Worm (Caenorhabditis elegans) whole organism, midembryonic: ENCODE results near the gene rpl-12.

ENCODE experiments used
- T22C8.4 ChIP-seq: fragments of 200-800 bp; sonication (Bioruptor generic); IDR thresholded peaks from 2 replicates; pipeline ENCODE4 v1.3.6; 2022; ENCODE audit warnings: missing genetic modification characterization, missing compliant biosample characterization
- flt-1 ChIP-seq: fragments of 200-800 bp; sonication (Bioruptor generic); IDR thresholded peaks from 2 replicates; pipeline ENCODE4 v1.3.6; 2022; ENCODE audit warnings: missing genetic modification characterization, missing compliant biosample characterization

ce11 chrIV:13252211-13252610, 11.8 kb upstream of the rpl-12 start, which contains the start of gene ttr-51:
- TF ChIP-seq flt-1 (no peak), T22C8.4 (no peak)
